Worm (Caenorhabditis elegans) whole organism, young adult: ENCODE results near the gene hpo-33.

Source experiments
- B0035.1 ChIP-seq: sonication (generic microtip); optimal IDR thresholded peaks from 2 replicates; lab custom pipeline; 2016; ENCODE audit warnings: missing genetic modification characterization, mild to moderate bottlenecking, missing compliant biosample characterization, missing genotype, missing genetic modification reagents
- C17E4.6 ChIP-seq: fragments of 200-800 bp; sonication (Bioruptor generic); IDR thresholded peaks from 2 replicates; pipeline ENCODE4 v1.3.6; 2022; ENCODE audit warnings: missing genetic modification reagents, missing genetic modification characterization, missing compliant biosample characterization
- F22D6.2 ChIP-seq: sonication (generic microtip); optimal IDR thresholded peaks from 2 replicates; lab custom pipeline; 2016; ENCODE audit warnings: mild to moderate bottlenecking, missing genetic modification characterization, missing compliant biosample characterization
- F33H1.4 ChIP-seq: fragments of 200-800 bp; sonication (Bioruptor generic); IDR thresholded peaks from 2 replicates; pipeline ENCODE4 v1.3.6; 2022; ENCODE audit warnings: missing genetic modification reagents, missing genetic modification characterization, missing compliant biosample characterization
- F39B2.1 ChIP-seq: fragments of 200-800 bp; sonication (Bioruptor generic); IDR thresholded peaks from 2 replicates; pipeline ENCODE4 v1.3.6; 2022; ENCODE audit warnings: missing genetic modification reagents, missing genetic modification characterization, missing compliant biosample characterization
- F57C9.4 ChIP-seq: sonication (generic microtip); optimal IDR thresholded peaks from 2 replicates; lab custom pipeline; 2017; ENCODE audit warnings: mild to moderate bottlenecking, missing genetic modification characterization, missing compliant biosample characterization
- K12H6.12 ChIP-seq: fragments of 200-800 bp; sonication (Bioruptor generic); optimal IDR thresholded peaks from 2 replicates; lab custom pipeline; 2018; ENCODE audit warnings: mild to moderate bottlenecking, missing genetic modification characterization, missing compliant biosample characterization
- T26A5.8 ChIP-seq: sonication (generic microtip); optimal IDR thresholded peaks from 2 replicates; lab custom pipeline; 2016; ENCODE audit warnings: missing genetic modification characterization, missing compliant biosample characterization
- Y53F4B.3 ChIP-seq: fragments of 200-800 bp; sonication (Bioruptor generic); IDR thresholded peaks from 2 replicates; pipeline ENCODE4 v1.3.6; 2022; ENCODE audit warnings: missing genetic modification reagents, missing genetic modification characterization, missing compliant biosample characterization
- Y95B8A.8 ChIP-seq: fragments of 200-800 bp; sonication (Bioruptor generic); IDR thresholded peaks from 2 replicates; pipeline ENCODE4 v1.3.6; 2022; ENCODE audit warnings: missing genetic modification reagents, missing genetic modification characterization, missing compliant biosample characterization
- aptf-3 ChIP-seq: fragments of 200-800 bp; sonication (Bioruptor generic); IDR thresholded peaks from 2 replicates; pipeline ENCODE4 v1.3.6; 2022; ENCODE audit warnings: missing genetic modification characterization, missing compliant biosample characterization
- ccch-3 ChIP-seq: fragments of 200-800 bp; sonication (Bioruptor generic); optimal IDR thresholded peaks from 2 replicates; lab custom pipeline; 2018; ENCODE audit warnings: mild to moderate bottlenecking, missing genetic modification characterization, missing compliant biosample characterization
- cebp-1 ChIP-seq, 2 experiments: fragments of 200-800 bp in 1 of 2; sonication (Bioruptor generic) in 1 of 2; sonication (generic microtip) in 1 of 2; IDR thresholded peaks in 1 of 2; optimal IDR thresholded peaks in 1 of 2; 2 replicates each; pipeline versions ENCODE4 v1.3.6 to Lab custom; 2017 to 2022; ENCODE audit warnings: missing compliant biosample characterization in 2 of 2, missing genetic modification characterization in 2 of 2, mild to moderate bottlenecking in 1 of 2, missing genetic modification reagents in 1 of 2, moderate library complexity in 1 of 2
- egl-18 ChIP-seq: fragments of 200-800 bp; sonication (Bioruptor generic); IDR thresholded peaks from 2 replicates; pipeline ENCODE4 v1.3.6; 2022; ENCODE audit warnings: missing genetic modification reagents, missing genetic modification characterization, missing compliant biosample characterization
- egrh-3 ChIP-seq: fragments of 200-800 bp; sonication (Bioruptor generic); IDR thresholded peaks from 2 replicates; pipeline ENCODE4 v1.3.6; 2022; ENCODE audit warnings: missing genetic modification reagents, missing genetic modification characterization, missing compliant biosample characterization
- ekl-4 ChIP-seq: fragments of 200-800 bp; sonication (Bioruptor generic); IDR thresholded peaks from 2 replicates; pipeline ENCODE4 v1.3.6; 2022; ENCODE audit warnings: missing genetic modification reagents, missing genetic modification characterization, missing compliant biosample characterization
- ets-4 ChIP-seq: fragments of 200-800 bp; sonication (Bioruptor generic); optimal IDR thresholded peaks from 2 replicates; lab custom pipeline; 2018; ENCODE audit warnings: mild to moderate bottlenecking, missing genetic modification characterization, missing compliant biosample characterization
- fkh-3 ChIP-seq: sonication (generic microtip); optimal IDR thresholded peaks from 2 replicates; lab custom pipeline; 2016; ENCODE audit warnings: mild to moderate bottlenecking, missing genetic modification characterization, missing compliant biosample characterization
- him-1 ChIP-seq: sonication (generic microtip); optimal IDR thresholded peaks from 2 replicates; lab custom pipeline; 2016; ENCODE audit warnings: missing genotype, missing genetic modification reagents, missing genetic modification characterization, missing compliant biosample characterization
- hlh-26 ChIP-seq: fragments of 200-800 bp; sonication (Bioruptor generic); conservative IDR thresholded peaks from 2 replicates; pipeline ENCODE4 v1.3.6; 2022; ENCODE audit warnings: missing genetic modification reagents, missing genetic modification characterization, missing compliant biosample characterization
- hmg-20 ChIP-seq: fragments of 200-800 bp; sonication (Bioruptor generic); IDR thresholded peaks from 2 replicates; pipeline ENCODE4 v1.3.6; 2022; ENCODE audit warnings: missing genetic modification reagents, missing genetic modification characterization, missing compliant biosample characterization
- hsf-1 ChIP-seq: fragments of 200-800 bp; sonication (Bioruptor generic); IDR thresholded peaks from 2 replicates; pipeline ENCODE4 v1.3.6; 2022; ENCODE audit warnings: missing genetic modification reagents, missing genetic modification characterization, missing compliant biosample characterization
- lag-1 ChIP-seq: fragments of 200-800 bp; sonication (Bioruptor generic); IDR thresholded peaks from 2 replicates; pipeline ENCODE4 v1.3.6; 2022; ENCODE audit warnings: missing genetic modification reagents, missing genetic modification characterization, missing compliant biosample characterization
- lin-26 ChIP-seq: fragments of 200-800 bp; sonication (Bioruptor generic); IDR thresholded peaks from 2 replicates; pipeline ENCODE4 v1.3.6; 2022; ENCODE audit warnings: missing genetic modification reagents, missing genetic modification characterization, missing compliant biosample characterization
- lir-1 ChIP-seq: fragments of 200-800 bp; sonication (Bioruptor generic); conservative IDR thresholded peaks from 2 replicates; pipeline ENCODE4 v1.3.6; 2022; ENCODE audit warnings: missing genetic modification reagents, missing genetic modification characterization, missing compliant biosample characterization
- madf-10 ChIP-seq: sonication (generic microtip); optimal IDR thresholded peaks from 2 replicates; lab custom pipeline; 2016; ENCODE audit warnings: mild to moderate bottlenecking, missing genetic modification characterization, missing compliant biosample characterization
- mcd-1 ChIP-seq: fragments of 200-800 bp; sonication (Bioruptor generic); IDR thresholded peaks from 2 replicates; pipeline ENCODE4 v1.3.6; 2022; ENCODE audit warnings: missing genetic modification reagents, missing genetic modification characterization, missing compliant biosample characterization
- nfya-1 ChIP-seq: sonication (generic microtip); optimal IDR thresholded peaks from 2 replicates; lab custom pipeline; 2017; ENCODE audit warnings: antibody characterized with exemption, missing compliant biosample characterization, missing genetic modification characterization, borderline replicate concordance; ENCODE audit not compliant: insufficient read depth
- nfyb-1 ChIP-seq: fragments of 200-800 bp; sonication (Bioruptor generic); IDR thresholded peaks from 2 replicates; pipeline ENCODE4 v1.3.6; 2022; ENCODE audit warnings: missing genetic modification reagents, missing genetic modification characterization, missing compliant biosample characterization
- nhr-120 ChIP-seq: fragments of 200-800 bp; sonication (Bioruptor generic); IDR thresholded peaks from 2 replicates; pipeline ENCODE4 v1.3.6; 2022; ENCODE audit warnings: missing genetic modification characterization, missing compliant biosample characterization
- nhr-179 ChIP-seq: sonication (generic microtip); optimal IDR thresholded peaks from 2 replicates; lab custom pipeline; 2016; ENCODE audit warnings: mild to moderate bottlenecking, missing genetic modification characterization, missing compliant biosample characterization
- nhr-80 ChIP-seq: sonication (generic microtip); optimal IDR thresholded peaks from 2 replicates; lab custom pipeline; 2016; ENCODE audit warnings: missing genetic modification characterization, missing compliant biosample characterization
- rec-8 ChIP-seq, 2 experiments: sonication (generic microtip); optimal IDR thresholded peaks; 2 replicates each; lab custom pipeline; 2016; ENCODE audit warnings: mild to moderate bottlenecking in 2 of 2, missing genetic modification characterization in 2 of 2, missing genetic modification reagents in 2 of 2, missing genotype in 2 of 2, missing biosample characterization in 1 of 2, missing compliant biosample characterization in 1 of 2, moderate library complexity in 1 of 2
- repo-1 ChIP-seq: sonication (generic microtip); optimal IDR thresholded peaks from 2 replicates; lab custom pipeline; 2017; ENCODE audit warnings: mild to moderate bottlenecking, missing genetic modification characterization, missing compliant biosample characterization
- sptf-2 ChIP-seq: fragments of 200-800 bp; sonication (Bioruptor generic); optimal IDR thresholded peaks from 2 replicates; lab custom pipeline; 2018; ENCODE audit warnings: mild to moderate bottlenecking, missing genetic modification characterization, missing compliant biosample characterization
- tlf-1 ChIP-seq: fragments of 200-800 bp; sonication (Bioruptor generic); optimal IDR thresholded peaks from 2 replicates; lab custom pipeline; 2018; ENCODE audit warnings: mild to moderate bottlenecking, missing genetic modification characterization, missing compliant biosample characterization
- zfh-2 ChIP-seq: fragments of 200-800 bp; sonication (Bioruptor generic); conservative IDR thresholded peaks from 2 replicates; pipeline ENCODE4 v1.3.6; 2022; ENCODE audit warnings: missing genetic modification reagents, missing genetic modification characterization, missing compliant biosample characterization
- ztf-28 ChIP-seq: fragments of 200-800 bp; sonication (Bioruptor generic); IDR thresholded peaks from 2 replicates; pipeline ENCODE4 v1.3.6; 2022; ENCODE audit warnings: missing genetic modification reagents, missing genetic modification characterization, missing compliant biosample characterization
- ztf-3 ChIP-seq: fragments of 200-800 bp; sonication (Bioruptor generic); optimal IDR thresholded peaks from 2 replicates; lab custom pipeline; 2018; ENCODE audit warnings: mild to moderate bottlenecking, missing genetic modification characterization, missing compliant biosample characterization

hpo-33 gene

ce11 chrV:17044500-17044899, 2.1 kb downstream of the hpo-33 start, which contains the start of gene F28B1.2:
Gene F28B1.2 (plus strand): TSS chrV:17044800.
- no peak for TF ChIP-seq nfyb-1 (GFP tag; lab: Robert Waterston, UW)
- TF ChIP-seq F22D6.2 (tag; lab: Kevin White, UChicago), result no peak
- TF ChIP-seq F57C9.4 (tag; lab: Kevin White, UChicago), result no peak
- no peak for TF ChIP-seq K12H6.12
- TF ChIP-seq fkh-3 (tag; lab: Kevin White, UChicago), result no peak
- no peak for TF ChIP-seq hlh-26 (GFP tag; lab: Robert Waterston, UW)
- TF ChIP-seq him-1 (tag; lab: Kevin White, UChicago), result no peak
- TF ChIP-seq lag-1 (GFP tag; lab: Robert Waterston, UW), result no peak

- TF ChIP-seq ets-4 (GFP tag; lab: Kevin White, UChicago) (no peak), B0035.1 (tag; lab: Kevin White, UChicago) (no peak), mcd-1 (GFP tag; lab: Robert Waterston, UW) (no peak), ztf-28 (GFP tag; lab: Robert Waterston, UW) (no peak), T26A5.8 (no peak), cebp-1 (GFP tag; IDR thresholded peaks at IDR 0.05; lab: Robert Waterston, UW) (no peak), cebp-1 (tag; optimal IDR thresholded peaks at IDR 0.05; lab: Kevin White, UChicago) (no peak), hmg-20 (GFP tag; lab: Robert Waterston, UW) (no peak), Y95B8A.8 (GFP tag; lab: Robert Waterston, UW) (no peak), nhr-120 (GFP tag; lab: Robert Waterston, UW) (no peak), tlf-1 (GFP tag; lab: Kevin White, UChicago) (no peak)
Measured at ce11 chrV:17059987-17060386, 17.6 kb downstream of the hpo-33 start, which contains the start of gene sri-66. Gene sri-66 (plus strand): TSS chrV:17060287.

ce11 chrV:17061585-17061984, 19.2 kb downstream of the hpo-33 start, which contains the start of gene F28B1.9:
Gene F28B1.9 (plus strand): TSS chrV:17061885.
- TF ChIP-seq ets-4 (GFP tag; lab: Kevin White, UChicago) (no peak), nfya-1 (tag; lab: Kevin White, UChicago) (no peak), lir-1 (GFP tag; lab: Robert Waterston, UW) (no peak), repo-1 (tag; lab: Kevin White, UChicago) (no peak), lin-26 (GFP tag; lab: Robert Waterston, UW) (no peak), madf-10 (tag; lab: Kevin White, UChicago) (no peak), ekl-4 (GFP tag; lab: Robert Waterston, UW) (no peak), ztf-3 (GFP tag; lab: Kevin White, UChicago) (no peak), egrh-3 (GFP tag; lab: Robert Waterston, UW) (no peak), sptf-2 (GFP tag; lab: Kevin White, UChicago) (no peak), cebp-1 (GFP tag; IDR thresholded peaks at IDR 0.05; lab: Robert Waterston, UW) (no peak), cebp-1 (tag; optimal IDR thresholded peaks at IDR 0.05; lab: Kevin White, UChicago) (no peak), nhr-179 (tag; lab: Kevin White, UChicago) (no peak), C17E4.6 (GFP tag; lab: Robert Waterston, UW) (no peak), Y53F4B.3 (GFP tag; lab: Robert Waterston, UW) (no peak)
- TF ChIP-seq, all 124 proteins: peak for 0

- no peak for TF ChIP-seq F33H1.4 (GFP tag; lab: Robert Waterston, UW)
- TF ChIP-seq Y53F4B.3 (GFP tag; lab: Robert Waterston, UW), result no peak
- no peak for TF ChIP-seq hsf-1
- TF ChIP-seq mcd-1 (GFP tag; lab: Robert Waterston, UW), result no peak
- TF ChIP-seq aptf-3 (GFP tag; lab: Robert Waterston, UW), result no peak
- no peak for TF ChIP-seq ccch-3 (GFP tag; lab: Kevin White, UChicago)
- no peak for TF ChIP-seq nhr-80 (tag; lab: Kevin White, UChicago)
- TF ChIP-seq rec-8 (tag; optimal IDR thresholded peaks at IDR 0.05; lab: Kevin White, UChicago), result no peak
- no peak for TF ChIP-seq egl-18 (GFP tag; lab: Robert Waterston, UW)
- no peak for TF ChIP-seq F39B2.1 (GFP tag; lab: Robert Waterston, UW)
- no peak for TF ChIP-seq zfh-2 (GFP tag; lab: Robert Waterston, UW)
- TF ChIP-seq, all 124 proteins: peak for 0
Measured at ce11 chrV:17064676-17065075, 22.3 kb downstream of the hpo-33 start, which contains the start of gene srh-255. Gene srh-255 (plus strand): TSS chrV:17064976.
